Worm (Caenorhabditis elegans) whole organism, young adult: ENCODE measurements around the gene pen-2.

Experiments used
- B0261.1 ChIP-seq: sonication (generic microtip); optimal IDR thresholded peaks from 2 replicates; lab custom pipeline; 2016; ENCODE audit warnings: mild to moderate bottlenecking, missing genetic modification characterization, moderate library complexity, missing compliant biosample characterization
- D2030.7 ChIP-seq: fragments of 200-800 bp; sonication (Bioruptor generic); IDR thresholded peaks from 2 replicates; pipeline ENCODE4 v1.3.6; 2022; ENCODE audit warnings: missing genetic modification reagents, missing genetic modification characterization, missing compliant biosample characterization
- F33H1.4 ChIP-seq: fragments of 200-800 bp; sonication (Bioruptor generic); IDR thresholded peaks from 2 replicates; pipeline ENCODE4 v1.3.6; 2022; ENCODE audit warnings: missing genetic modification reagents, missing genetic modification characterization, missing compliant biosample characterization
- F37B4.10 ChIP-seq: fragments of 200-800 bp; sonication (Bioruptor generic); IDR thresholded peaks from 2 replicates; pipeline ENCODE4 v1.3.6; 2022; ENCODE audit warnings: missing genetic modification characterization, missing compliant biosample characterization
- F49E8.2 ChIP-seq: sonication (generic microtip); optimal IDR thresholded peaks from 3 replicates; lab custom pipeline; 2017; ENCODE audit warnings: missing genetic modification characterization, mild to moderate bottlenecking, missing compliant biosample characterization, antibody characterized with exemption, moderate library complexity; ENCODE audit not compliant: insufficient read depth
- F52B5.7 ChIP-seq: sonication (generic microtip); optimal IDR thresholded peaks from 2 replicates; lab custom pipeline; 2016; ENCODE audit warnings: mild to moderate bottlenecking, missing genetic modification characterization, missing compliant biosample characterization
- Y53F4B.3 ChIP-seq: fragments of 200-800 bp; sonication (Bioruptor generic); IDR thresholded peaks from 2 replicates; pipeline ENCODE4 v1.3.6; 2022; ENCODE audit warnings: missing genetic modification reagents, missing genetic modification characterization, missing compliant biosample characterization
- Y79H2A.3 ChIP-seq: fragments of 200-800 bp; sonication (Bioruptor generic); conservative IDR thresholded peaks from 2 replicates; pipeline ENCODE4 v1.3.6; 2022; ENCODE audit warnings: missing genetic modification reagents, missing genetic modification characterization, missing compliant biosample characterization
- akir-1 ChIP-seq: fragments of 200-800 bp; sonication (Bioruptor generic); optimal IDR thresholded peaks from 2 replicates; lab custom pipeline; 2018; ENCODE audit warnings: mild to moderate bottlenecking, missing genetic modification characterization, moderate library complexity, missing compliant biosample characterization
- attf-3 ChIP-seq: fragments of 200-800 bp; sonication (Bioruptor generic); conservative IDR thresholded peaks from 2 replicates; pipeline ENCODE4 v1.3.6; 2022; ENCODE audit warnings: missing genetic modification reagents, missing genetic modification characterization, missing compliant biosample characterization
- bed-2 ChIP-seq: fragments of 200-800 bp; sonication (Bioruptor generic); IDR thresholded peaks from 2 replicates; pipeline ENCODE4 v1.3.6; 2022; ENCODE audit warnings: missing genetic modification reagents, missing genetic modification characterization, missing compliant biosample characterization
- ccch-3 ChIP-seq: fragments of 200-800 bp; sonication (Bioruptor generic); optimal IDR thresholded peaks from 2 replicates; lab custom pipeline; 2018; ENCODE audit warnings: mild to moderate bottlenecking, missing genetic modification characterization, missing compliant biosample characterization
- ceh-58 ChIP-seq: fragments of 200-800 bp; sonication (Bioruptor generic); IDR thresholded peaks from 2 replicates; pipeline ENCODE4 v1.3.6; 2022; ENCODE audit warnings: missing genetic modification characterization, missing compliant biosample characterization
- ceh-79 ChIP-seq: sonication (generic microtip); optimal IDR thresholded peaks from 2 replicates; lab custom pipeline; 2017; ENCODE audit warnings: mild to moderate bottlenecking, missing genetic modification characterization, missing compliant biosample characterization
- die-1 ChIP-seq: sonication (generic microtip); optimal IDR thresholded peaks from 2 replicates; lab custom pipeline; 2016; ENCODE audit warnings: missing genotype, mild to moderate bottlenecking, missing genetic modification characterization, missing compliant biosample characterization
- efl-1 ChIP-seq: fragments of 150-350 bp; optimal IDR thresholded peaks from 2 replicates; lab custom pipeline; 2014; ENCODE audit warnings: missing biosample characterization, missing genetic modification reagents, missing genetic modification characterization
- egl-44 ChIP-seq: fragments of 200-800 bp; sonication (Bioruptor generic); IDR thresholded peaks from 2 replicates; pipeline ENCODE4 v1.3.6; 2022; ENCODE audit warnings: missing genetic modification reagents, missing genetic modification characterization, missing compliant biosample characterization
- egrh-3 ChIP-seq: fragments of 200-800 bp; sonication (Bioruptor generic); IDR thresholded peaks from 2 replicates; pipeline ENCODE4 v1.3.6; 2022; ENCODE audit warnings: missing genetic modification reagents, missing genetic modification characterization, missing compliant biosample characterization
- ekl-4 ChIP-seq: fragments of 200-800 bp; sonication (Bioruptor generic); IDR thresholded peaks from 2 replicates; pipeline ENCODE4 v1.3.6; 2022; ENCODE audit warnings: missing genetic modification reagents, missing genetic modification characterization, missing compliant biosample characterization
- gei-17 ChIP-seq: fragments of 200-800 bp; sonication (Bioruptor generic); optimal IDR thresholded peaks from 2 replicates; lab custom pipeline; 2018; ENCODE audit warnings: mild to moderate bottlenecking, missing genetic modification characterization, missing compliant biosample characterization
- him-1 ChIP-seq: sonication (generic microtip); optimal IDR thresholded peaks from 2 replicates; lab custom pipeline; 2016; ENCODE audit warnings: missing genotype, missing genetic modification reagents, missing genetic modification characterization, missing compliant biosample characterization
- hmg-1.2 ChIP-seq: fragments of 200-800 bp; sonication (Bioruptor generic); IDR thresholded peaks from 2 replicates; pipeline ENCODE4 v1.3.6; 2022; ENCODE audit warnings: missing genetic modification reagents, missing genetic modification characterization, missing compliant biosample characterization
- hrde-1 ChIP-seq: sonication (generic microtip); optimal IDR thresholded peaks from 2 replicates; lab custom pipeline; 2016; ENCODE audit warnings: missing genetic modification characterization, mild to moderate bottlenecking, missing compliant biosample characterization, moderate library complexity, missing genotype, missing genetic modification reagents, borderline replicate concordance
- hsf-1 ChIP-seq: fragments of 200-800 bp; sonication (Bioruptor generic); IDR thresholded peaks from 2 replicates; pipeline ENCODE4 v1.3.6; 2022; ENCODE audit warnings: missing genetic modification reagents, missing genetic modification characterization, missing compliant biosample characterization
- lin-54 ChIP-seq: fragments of 200-800 bp; sonication (Bioruptor generic); optimal IDR thresholded peaks from 2 replicates; lab custom pipeline; 2018; ENCODE audit warnings: mild to moderate bottlenecking, missing genetic modification characterization, missing compliant biosample characterization
- lsl-1 ChIP-seq: fragments of 200-800 bp; sonication (Bioruptor generic); optimal IDR thresholded peaks from 2 replicates; lab custom pipeline; 2018; ENCODE audit warnings: mild to moderate bottlenecking, missing genetic modification characterization, moderate library complexity, missing compliant biosample characterization
- madf-8 ChIP-seq: fragments of 200-800 bp; sonication (Bioruptor generic); conservative IDR thresholded peaks from 2 replicates; pipeline ENCODE4 v1.3.6; 2022; ENCODE audit warnings: missing genetic modification reagents, missing genetic modification characterization, missing compliant biosample characterization
- mxl-1 ChIP-seq: sonication (generic microtip); optimal IDR thresholded peaks from 2 replicates; lab custom pipeline; 2016; ENCODE audit warnings: missing genetic modification characterization, missing compliant biosample characterization
- nhr-179 ChIP-seq: sonication (generic microtip); optimal IDR thresholded peaks from 2 replicates; lab custom pipeline; 2016; ENCODE audit warnings: mild to moderate bottlenecking, missing genetic modification characterization, missing compliant biosample characterization
- nhr-80 ChIP-seq: sonication (generic microtip); optimal IDR thresholded peaks from 2 replicates; lab custom pipeline; 2016; ENCODE audit warnings: missing genetic modification characterization, missing compliant biosample characterization
- rec-8 ChIP-seq, 2 experiments: sonication (generic microtip); optimal IDR thresholded peaks; 2 replicates each; lab custom pipeline; 2016; ENCODE audit warnings: mild to moderate bottlenecking in 2 of 2, missing genetic modification characterization in 2 of 2, missing genetic modification reagents in 2 of 2, missing genotype in 2 of 2, missing biosample characterization in 1 of 2, missing compliant biosample characterization in 1 of 2, moderate library complexity in 1 of 2
- somi-1 ChIP-seq: fragments of 200-800 bp; sonication (Bioruptor generic); optimal IDR thresholded peaks from 2 replicates; lab custom pipeline; 2018; ENCODE audit warnings: mild to moderate bottlenecking, missing genetic modification characterization, missing compliant biosample characterization
- sptf-2 ChIP-seq: fragments of 200-800 bp; sonication (Bioruptor generic); optimal IDR thresholded peaks from 2 replicates; lab custom pipeline; 2018; ENCODE audit warnings: mild to moderate bottlenecking, missing genetic modification characterization, missing compliant biosample characterization
- tbx-9 ChIP-seq: sonication (generic microtip); optimal IDR thresholded peaks from 2 replicates; lab custom pipeline; 2016; ENCODE audit warnings: borderline replicate concordance, missing genetic modification characterization, inconsistent platforms, missing compliant biosample characterization
- zfh-2 ChIP-seq: fragments of 200-800 bp; sonication (Bioruptor generic); conservative IDR thresholded peaks from 2 replicates; pipeline ENCODE4 v1.3.6; 2022; ENCODE audit warnings: missing genetic modification reagents, missing genetic modification characterization, missing compliant biosample characterization
- ztf-22 ChIP-seq: fragments of 200-800 bp; sonication (Bioruptor generic); optimal IDR thresholded peaks from 2 replicates; lab custom pipeline; 2018; ENCODE audit warnings: mild to moderate bottlenecking, missing genetic modification characterization, moderate library complexity, missing compliant biosample characterization

pen-2 gene

ce11 chrIII:11317164-11317620, 25.9 kb upstream of the pen-2 start, which contains the start of gene mcm-10 (continued):
- TF ChIP-seq hsf-1 (GFP tag; lab: Robert Waterston, UW) (no peak), B0261.1 (tag; lab: Kevin White, UChicago) (peak; percentile 26), hrde-1 (tag; lab: Kevin White, UChicago) (no peak), lsl-1 (GFP tag; lab: Kevin White, UChicago) (peak; percentile 56), F33H1.4 (GFP tag; lab: Robert Waterston, UW) (peak; percentile 26; the same call in 1 of the 2 replicates), ztf-22 (GFP tag; lab: Kevin White, UChicago) (no peak), mxl-1 (tag; lab: Kevin White, UChicago) (no peak), Y79H2A.3 (GFP tag; lab: Robert Waterston, UW) (no peak)

- TF ChIP-seq hsf-1 (GFP tag; lab: Robert Waterston, UW) (no peak), F52B5.7 (tag; lab: Kevin White, UChicago) (no peak), F37B4.10 (no peak), rec-8 (tag; optimal IDR thresholded peaks at IDR 0.05; lab: Kevin White, UChicago) (no peak), ceh-79 (tag; lab: Kevin White, UChicago) (no peak)
These were observed 25.0 kb upstream of the pen-2 start, which contains the start of gene teg-1 for ce11 chrIII:11318131-11318530. Gene teg-1, minus strand, starts transcription at chrIII:11318231.

DNA sequence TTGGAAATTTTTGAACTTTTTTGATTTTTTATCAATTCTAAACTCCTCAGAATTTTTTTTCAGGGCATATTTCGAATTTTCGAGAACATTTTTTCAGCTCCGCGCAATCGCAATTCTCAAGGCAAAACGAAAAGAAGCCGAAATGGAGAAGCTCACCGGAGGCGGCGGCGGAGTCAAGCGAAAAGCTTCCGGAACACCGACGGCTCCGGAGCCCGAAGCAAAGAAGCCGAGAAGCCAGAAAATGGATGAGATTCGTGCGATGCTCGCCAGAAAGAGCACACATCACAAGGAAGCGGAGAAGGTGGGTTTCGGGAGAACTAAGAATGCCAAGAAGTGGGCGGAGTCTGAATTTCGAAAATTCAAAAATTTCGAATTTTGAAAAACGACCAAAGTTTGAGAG, 19.0 kb upstream of the pen-2 start:
- no peak for TF ChIP-seq somi-1 (GFP tag; lab: Kevin White, UChicago)
- TF ChIP-seq egrh-3 (GFP tag; lab: Robert Waterston, UW): peak; percentile 40; the same call in 1 of the 2 replicates
- TF ChIP-seq, all 124 proteins: peak for 1

- TF ChIP-seq D2030.7 (GFP tag; lab: Robert Waterston, UW): no peak
- no peak for TF ChIP-seq efl-1 (GFP tag; lab: Kevin White, UChicago)
- no peak for TF ChIP-seq hmg-1.2 (GFP tag; lab: Robert Waterston, UW)
- no peak for TF ChIP-seq lin-54 (GFP tag; lab: Kevin White, UChicago)
These were observed 10.8 kb upstream of the pen-2 start for ce11 chrIII:11332306-11332705.

DNA sequence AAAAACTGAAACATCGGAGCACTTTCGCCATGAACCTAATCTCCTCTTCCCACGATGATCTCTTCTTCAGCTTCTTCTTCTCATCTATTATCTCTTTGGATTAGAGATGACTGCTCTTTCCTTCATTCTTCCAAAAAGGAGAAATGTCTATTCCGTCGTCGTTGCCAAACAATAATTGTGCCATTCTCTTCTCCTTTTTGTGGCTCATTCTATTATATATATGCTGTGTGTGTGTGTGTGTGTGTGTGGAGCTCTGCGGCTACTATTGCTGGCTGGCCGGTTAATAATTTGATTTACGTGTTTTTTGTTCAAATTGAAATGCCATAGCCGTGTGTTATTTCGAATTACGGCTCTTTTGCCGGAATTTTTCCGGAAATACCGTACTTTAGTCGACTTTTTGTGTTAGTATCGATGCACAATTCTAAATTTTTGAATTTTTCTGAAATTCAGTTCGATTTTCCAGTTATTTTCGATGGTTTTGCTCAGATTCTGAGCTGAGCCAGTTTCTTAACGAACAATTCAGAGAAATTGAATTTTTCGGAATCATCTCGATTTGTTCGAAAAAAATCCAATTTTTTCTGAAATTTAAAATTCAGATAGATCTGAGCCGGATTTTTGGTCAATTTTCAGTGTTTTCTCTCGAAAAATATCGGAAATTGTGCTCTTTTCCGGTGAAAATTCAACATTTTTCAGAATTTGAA, 9.9 kb upstream of the pen-2 start, which contains the start of gene T28D6.5:
Gene T28D6.5, plus strand, starts transcription at position 651 of the 701 bp plus-strand sequence.
- TF ChIP-seq bed-2 (GFP tag; lab: Robert Waterston, UW) (no peak), ccch-3 (GFP tag; lab: Kevin White, UChicago) (no peak), madf-8 (GFP tag; lab: Robert Waterston, UW) (no peak), sptf-2 (no peak), attf-3 (GFP tag; lab: Robert Waterston, UW) (no peak)

DNA sequence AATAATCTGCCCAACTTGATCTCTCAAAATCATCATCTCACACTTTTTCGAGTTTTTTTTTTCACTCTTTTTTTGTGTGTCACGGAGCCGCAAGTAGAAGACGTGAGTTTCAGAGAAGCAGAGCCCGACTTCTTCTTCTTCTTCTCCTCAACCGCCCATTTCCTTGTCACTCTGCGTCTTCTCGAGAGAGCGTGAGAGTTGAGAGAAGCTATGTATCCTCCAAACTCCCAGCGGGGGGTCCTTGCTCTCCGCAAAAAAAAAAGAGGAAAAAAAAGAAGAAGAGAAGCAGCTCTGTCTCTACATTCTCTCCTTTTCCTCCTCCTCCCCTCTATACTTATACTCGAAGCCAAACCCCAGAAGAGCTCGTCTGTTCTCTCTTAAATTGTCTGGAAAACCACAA, 8.8 kb upstream of the pen-2 start:
- TF ChIP-seq zfh-2: peak; percentile 78
- TF ChIP-seq nhr-179 (tag; lab: Kevin White, UChicago): no peak
- TF ChIP-seq, all 124 proteins: peak for 1

DNA sequence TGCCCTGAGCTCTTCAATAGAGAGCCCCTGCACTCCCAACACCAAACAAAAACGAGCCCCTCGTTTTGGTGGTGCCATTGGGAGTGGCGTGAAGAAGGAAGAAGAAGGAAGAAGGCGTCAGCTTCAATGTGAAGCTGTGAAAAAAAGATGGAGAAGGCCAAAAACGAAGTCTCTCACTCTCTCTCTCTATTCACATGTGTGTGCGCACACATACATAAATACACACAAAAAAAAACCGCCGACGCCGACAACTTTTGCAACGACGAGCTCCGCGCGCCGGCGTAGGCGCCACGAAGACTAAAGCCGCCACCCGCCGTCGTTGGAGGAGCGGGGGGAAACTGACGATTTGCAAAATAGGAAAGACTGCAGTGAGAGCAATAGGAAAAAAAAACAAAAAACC, 7.0 kb upstream of the pen-2 start:
- TF ChIP-seq zfh-2 (peak; percentile 57), tbx-9 (tag; lab: Kevin White, UChicago) (no peak), F49E8.2 (tag; lab: Kevin White, UChicago) (no peak), die-1 (tag; lab: Kevin White, UChicago) (no peak), gei-17 (GFP tag; lab: Kevin White, UChicago) (no peak), him-1 (tag; lab: Kevin White, UChicago) (no peak), lin-54 (GFP tag; lab: Kevin White, UChicago) (no peak), egl-44 (GFP tag; lab: Robert Waterston, UW) (no peak), ceh-58 (no peak), hmg-1.2 (GFP tag; lab: Robert Waterston, UW) (peak; percentile 11; the same call in 1 of the 2 replicates), akir-1 (GFP tag; lab: Kevin White, UChicago) (no peak), Y53F4B.3 (GFP tag; lab: Robert Waterston, UW) (no peak), ekl-4 (GFP tag; lab: Robert Waterston, UW) (no peak), nhr-80 (tag; lab: Kevin White, UChicago) (no peak)
